Fruit fly (Drosophila melanogaster): ENCODE data around the gene Rsod.

Gene Rsod

dm6 chr3R:30170671-30171667, at the start of gene Rsod:
TSS of gene Rsod (minus strand) at chr3R:30171207.
- TF ChIP-seq noc (tag; optimal IDR thresholded peaks at IDR 0.05): no peak

dm6 chr3R:30216210-30216609, 45.2 kb upstream of the Rsod start, which contains the start of gene CecC:
TSS of gene CecC (plus strand) at chr3R:30216484.
- no peak for TF ChIP-seq noc (tag; optimal IDR thresholded peaks at IDR 0.05)

dm6 chr3R:30215020-30215419, 44.0 kb upstream of the Rsod start:
- no peak for TF ChIP-seq noc (tag; optimal IDR thresholded peaks at IDR 0.05)

dm6 chr3R:30213697-30214096, 42.7 kb upstream of the Rsod start, which contains the start of gene CecB:
TSS of gene CecB (minus strand) at chr3R:30213797.
- TF ChIP-seq noc (tag; optimal IDR thresholded peaks at IDR 0.05): no peak

dm6 chr3R:30211856-30212255, 40.8 kb upstream of the Rsod start, which contains the start of gene CecA2:
TSS of gene CecA2 (plus strand) at chr3R:30212156.
- no peak for TF ChIP-seq noc (tag; optimal IDR thresholded peaks at IDR 0.05)

- TF ChIP-seq noc (tag; optimal IDR thresholded peaks at IDR 0.05): no peak
Measured at dm6 chr3R:30210560-30210959, 39.6 kb upstream of the Rsod start, which contains the start of gene CecA1. TSS of gene CecA1 (plus strand) at chr3R:30210874.

- no peak for TF ChIP-seq noc (tag; optimal IDR thresholded peaks at IDR 0.05)
Measured at dm6 chr3R:30209648-30210047, 38.6 kb upstream of the Rsod start, which contains the start of gene Anp. TSS of gene Anp (plus strand) at chr3R:30209948.

dm6 chr3R:30208766-30209484, 37.9 kb upstream of the Rsod start, which contains the start of gene RpS7:
TSS of gene RpS7 (minus strand) at chr3R:30209020.
- TF ChIP-seq noc (tag; optimal IDR thresholded peaks at IDR 0.05): peak; percentile 64

dm6 chr3R:30208011-30208410, 37.0 kb upstream of the Rsod start:
- TF ChIP-seq noc (tag; optimal IDR thresholded peaks at IDR 0.05): no peak

dm6 chr3R:30205946-30206345, 34.9 kb upstream of the Rsod start:
- TF ChIP-seq noc (tag; optimal IDR thresholded peaks at IDR 0.05): no peak

dm6 chr3R:30204004-30204603, 33.1 kb upstream of the Rsod start:
- TF ChIP-seq noc (tag; optimal IDR thresholded peaks at IDR 0.05): no peak

- peak; percentile 97 for TF ChIP-seq noc (tag; optimal IDR thresholded peaks at IDR 0.05)
Measured at dm6 chr3R:30203104-30203986, 32.3 kb upstream of the Rsod start.

- TF ChIP-seq noc (tag; optimal IDR thresholded peaks at IDR 0.05): no peak
Measured at dm6 chr3R:30202898-30203103, 31.8 kb upstream of the Rsod start, which contains the start of gene CG9743. TSS of gene CG9743 (minus strand) at chr3R:30202998.

- no peak for TF ChIP-seq noc (tag; optimal IDR thresholded peaks at IDR 0.05)
Measured at dm6 chr3R:30201064-30201463, 30.1 kb upstream of the Rsod start.

dm6 chr3R:30200091-30200698, 29.2 kb upstream of the Rsod start:
- TF ChIP-seq noc (tag; optimal IDR thresholded peaks at IDR 0.05): no peak

Measured in whole organism, larva.